Worm (Caenorhabditis elegans) whole organism, young adult: ENCODE results near the gene C24H12.4.

Experiments used
- F23B12.7 ChIP-seq: sonication (generic microtip); optimal IDR thresholded peaks from 2 replicates; lab custom pipeline; 2017; ENCODE audit warnings: missing genetic modification characterization, mild to moderate bottlenecking, missing compliant biosample characterization, antibody characterized with exemption, moderate library complexity; ENCODE audit not compliant: insufficient read depth
- Y56A3A.18 ChIP-seq: fragments of 200-800 bp; sonication (Bioruptor generic); IDR thresholded peaks from 2 replicates; pipeline ENCODE4 v1.3.6; 2022; ENCODE audit warnings: missing genetic modification reagents, missing genetic modification characterization, missing compliant biosample characterization
- aptf-3 ChIP-seq: fragments of 200-800 bp; sonication (Bioruptor generic); IDR thresholded peaks from 2 replicates; pipeline ENCODE4 v1.3.6; 2022; ENCODE audit warnings: missing genetic modification characterization, missing compliant biosample characterization
- attf-3 ChIP-seq: fragments of 200-800 bp; sonication (Bioruptor generic); conservative IDR thresholded peaks from 2 replicates; pipeline ENCODE4 v1.3.6; 2022; ENCODE audit warnings: missing genetic modification reagents, missing genetic modification characterization, missing compliant biosample characterization
- ceh-91 ChIP-seq: fragments of 200-800 bp; sonication (Bioruptor generic); IDR thresholded peaks from 2 replicates; pipeline ENCODE4 v1.3.6; 2022; ENCODE audit warnings: missing genetic modification reagents, missing genetic modification characterization, missing compliant biosample characterization
- dpl-1 ChIP-seq: fragments of 150-350 bp; optimal IDR thresholded peaks from 2 replicates; lab custom pipeline; 2014; ENCODE audit warnings: missing biosample characterization, missing genetic modification reagents, missing genetic modification characterization
- egrh-3 ChIP-seq: fragments of 200-800 bp; sonication (Bioruptor generic); IDR thresholded peaks from 2 replicates; pipeline ENCODE4 v1.3.6; 2022; ENCODE audit warnings: missing genetic modification reagents, missing genetic modification characterization, missing compliant biosample characterization
- gei-17 ChIP-seq: fragments of 200-800 bp; sonication (Bioruptor generic); optimal IDR thresholded peaks from 2 replicates; lab custom pipeline; 2018; ENCODE audit warnings: mild to moderate bottlenecking, missing genetic modification characterization, missing compliant biosample characterization
- him-1 ChIP-seq: sonication (generic microtip); optimal IDR thresholded peaks from 2 replicates; lab custom pipeline; 2016; ENCODE audit warnings: missing genotype, missing genetic modification reagents, missing genetic modification characterization, missing compliant biosample characterization
- hlh-12 ChIP-seq: sonication (generic microtip); optimal IDR thresholded peaks from 2 replicates; lab custom pipeline; 2016; ENCODE audit warnings: missing genetic modification characterization, missing compliant biosample characterization
- hlh-26 ChIP-seq: fragments of 200-800 bp; sonication (Bioruptor generic); conservative IDR thresholded peaks from 2 replicates; pipeline ENCODE4 v1.3.6; 2022; ENCODE audit warnings: missing genetic modification reagents, missing genetic modification characterization, missing compliant biosample characterization
- hmg-1.2 ChIP-seq: fragments of 200-800 bp; sonication (Bioruptor generic); IDR thresholded peaks from 2 replicates; pipeline ENCODE4 v1.3.6; 2022; ENCODE audit warnings: missing genetic modification reagents, missing genetic modification characterization, missing compliant biosample characterization
- hrde-1 ChIP-seq: sonication (generic microtip); optimal IDR thresholded peaks from 2 replicates; lab custom pipeline; 2016; ENCODE audit warnings: missing genetic modification characterization, mild to moderate bottlenecking, missing compliant biosample characterization, moderate library complexity, missing genotype, missing genetic modification reagents, borderline replicate concordance
- lag-1 ChIP-seq: fragments of 200-800 bp; sonication (Bioruptor generic); IDR thresholded peaks from 2 replicates; pipeline ENCODE4 v1.3.6; 2022; ENCODE audit warnings: missing genetic modification reagents, missing genetic modification characterization, missing compliant biosample characterization
- let-607 ChIP-seq, 2 experiments: fragments of 200-800 bp in 1 of 2; sonication (Bioruptor generic) in 1 of 2; sonication (generic microtip) in 1 of 2; optimal IDR thresholded peaks; 2 replicates each; lab custom pipeline; 2016 to 2018; ENCODE audit warnings: mild to moderate bottlenecking in 2 of 2, missing compliant biosample characterization in 2 of 2, missing genetic modification characterization in 2 of 2, moderate library complexity in 2 of 2, missing genotype in 1 of 2
- lin-35 ChIP-seq, 3 experiments: fragments of 150-350 bp in 2 of 3; sonication (generic microtip) in 1 of 3; optimal IDR thresholded peaks; 2 replicates each; lab custom pipeline; 2014 to 2018; ENCODE audit warnings: missing biosample characterization in 3 of 3, missing genetic modification characterization in 3 of 3, missing genetic modification reagents in 3 of 3
- madf-3 ChIP-seq: fragments of 200-800 bp; sonication (Bioruptor generic); IDR thresholded peaks from 2 replicates; pipeline ENCODE4 v1.3.6; 2022; ENCODE audit warnings: missing genetic modification reagents, missing genetic modification characterization, missing compliant biosample characterization
- madf-6 ChIP-seq: fragments of 200-800 bp; sonication (Bioruptor generic); IDR thresholded peaks from 2 replicates; pipeline ENCODE4 v1.3.6; 2022; ENCODE audit warnings: missing genetic modification reagents, missing genetic modification characterization, missing compliant biosample characterization
- madf-8 ChIP-seq: fragments of 200-800 bp; sonication (Bioruptor generic); conservative IDR thresholded peaks from 2 replicates; pipeline ENCODE4 v1.3.6; 2022; ENCODE audit warnings: missing genetic modification reagents, missing genetic modification characterization, missing compliant biosample characterization
- mes-4 ChIP-seq: sonication (generic microtip); optimal IDR thresholded peaks from 2 replicates; lab custom pipeline; 2016; ENCODE audit warnings: missing genotype, missing genetic modification characterization, missing compliant biosample characterization
- nfya-2 ChIP-seq: fragments of 200-800 bp; sonication (Bioruptor generic); IDR thresholded peaks from 2 replicates; pipeline ENCODE4 v1.3.6; 2022; ENCODE audit warnings: missing genetic modification reagents, missing genetic modification characterization, missing compliant biosample characterization
- nhr-80 ChIP-seq: sonication (generic microtip); optimal IDR thresholded peaks from 2 replicates; lab custom pipeline; 2016; ENCODE audit warnings: missing genetic modification characterization, missing compliant biosample characterization
- nhr-90 ChIP-seq: sonication (generic microtip); optimal IDR thresholded peaks from 2 replicates; lab custom pipeline; 2016; ENCODE audit warnings: missing genotype, mild to moderate bottlenecking, missing genetic modification characterization, missing compliant biosample characterization
- pha-4 ChIP-seq: fragments of 150-350 bp; sonication (generic microtip); optimal IDR thresholded peaks from 2 replicates; lab custom pipeline; 2014; ENCODE audit warnings: missing biosample characterization, missing genetic modification reagents, missing genetic modification characterization
- rcor-1 ChIP-seq: fragments of 200-800 bp; sonication (Bioruptor generic); IDR thresholded peaks from 2 replicates; pipeline ENCODE4 v1.3.6; 2022; ENCODE audit warnings: missing genetic modification reagents, missing genetic modification characterization, missing compliant biosample characterization
- sdz-38 ChIP-seq: sonication (generic microtip); optimal IDR thresholded peaks from 2 replicates; lab custom pipeline; 2016; ENCODE audit warnings: missing genotype, missing genetic modification characterization, missing compliant biosample characterization
- snpc-1.3 ChIP-seq: sonication (generic microtip); optimal IDR thresholded peaks from 2 replicates; lab custom pipeline; 2017; ENCODE audit warnings: missing genetic modification characterization, mild to moderate bottlenecking, missing compliant biosample characterization, antibody characterized with exemption, moderate library complexity, missing genotype, missing genetic modification reagents; ENCODE audit not compliant: insufficient read depth
- snpc-3.4 ChIP-seq: sonication (generic microtip); optimal IDR thresholded peaks from 2 replicates; lab custom pipeline; 2017; ENCODE audit warnings: missing genetic modification characterization, mild to moderate bottlenecking, missing compliant biosample characterization, antibody characterized with exemption, moderate library complexity, missing genotype, missing genetic modification reagents
- snpc-4 ChIP-seq, 5 experiments: fragments of 150-350 bp in 1 of 5; sonication (generic microtip) in 4 of 5; optimal IDR thresholded peaks; 2 replicates each; lab custom pipeline; 2014 to 2018; ENCODE audit warnings: missing genetic modification characterization in 5 of 5, missing biosample characterization in 3 of 5, antibody characterized with exemption in 2 of 5, mild to moderate bottlenecking in 2 of 5, missing compliant biosample characterization in 2 of 5, missing genotype in 2 of 5, moderate library complexity in 2 of 5, missing genetic modification reagents in 1 of 5
- tbp1 ChIP-seq: fragments of 200-800 bp; sonication (Bioruptor generic); optimal IDR thresholded peaks from 2 replicates; lab custom pipeline; 2018; ENCODE audit warnings: mild to moderate bottlenecking, missing genetic modification characterization, missing compliant biosample characterization
- xnd-1 ChIP-seq: sonication (generic microtip); optimal IDR thresholded peaks from 2 replicates; lab custom pipeline; 2016; ENCODE audit warnings: missing genotype, missing genetic modification reagents, missing genetic modification characterization, missing compliant biosample characterization
- ztf-18 ChIP-seq: sonication (generic microtip); optimal IDR thresholded peaks from 2 replicates; lab custom pipeline; 2016; ENCODE audit warnings: missing genotype, mild to moderate bottlenecking, missing genetic modification characterization, missing compliant biosample characterization
- ztf-22 ChIP-seq: fragments of 200-800 bp; sonication (Bioruptor generic); optimal IDR thresholded peaks from 2 replicates; lab custom pipeline; 2018; ENCODE audit warnings: mild to moderate bottlenecking, missing genetic modification characterization, moderate library complexity, missing compliant biosample characterization
- ztf-25 ChIP-seq: fragments of 200-800 bp; sonication (Bioruptor generic); IDR thresholded peaks from 2 replicates; pipeline ENCODE4 v1.3.6; 2022; ENCODE audit warnings: missing genetic modification reagents, missing genetic modification characterization, missing compliant biosample characterization
- ztf-6 ChIP-seq: fragments of 200-800 bp; sonication (Bioruptor generic); IDR thresholded peaks from 2 replicates; pipeline ENCODE4 v1.3.6; 2022; ENCODE audit warnings: missing genetic modification reagents, missing genetic modification characterization, missing compliant biosample characterization

Gene C24H12.4

DNA sequence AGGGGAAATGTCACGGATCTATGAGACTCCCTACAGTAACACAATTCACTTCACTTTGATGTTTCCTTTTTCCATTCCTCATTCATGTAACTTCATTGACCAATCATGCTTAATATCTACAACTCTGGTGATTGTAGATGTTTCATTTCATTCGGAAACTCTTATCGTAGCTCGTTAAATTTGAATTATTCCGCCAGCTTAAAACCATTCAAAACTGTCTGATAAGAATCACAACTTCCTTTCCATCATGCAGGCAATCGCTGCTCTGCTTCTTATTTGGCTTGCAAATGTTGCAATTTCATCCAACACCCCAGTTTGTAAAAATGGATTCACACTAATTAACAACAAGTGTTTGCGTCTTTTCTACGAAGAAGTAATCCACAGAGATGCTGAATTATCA is 8.6 kb upstream of the C24H12.4 start, which contains the start of gene clec-10:
Gene clec-10, plus strand, starts transcription at position 244 of the 400 bp plus-strand sequence.
- TF ChIP-seq snpc-4 (GFP tag; optimal IDR thresholded peaks at IDR 0.05; lab: Kevin White, UChicago) = no peak
- TF ChIP-seq snpc-4 (tag; optimal IDR thresholded peaks at IDR 0.05; lab: Kevin White, UChicago) = no peak
- TF ChIP-seq aptf-3 (GFP tag; lab: Robert Waterston, UW) = no peak
- peak; percentile 35 for TF ChIP-seq nhr-80 (tag; lab: Kevin White, UChicago)

ce11 chrII:416808-417207 is 5.8 kb downstream of the C24H12.4 start:
- TF ChIP-seq ztf-18 (tag; lab: Kevin White, UChicago) (peak; percentile 87), madf-6 (GFP tag; lab: Robert Waterston, UW) (0 out of 2 replicates have a peak, but pooled peaks have one; percentile 47), him-1 (tag; lab: Kevin White, UChicago) (peak; percentile 56)

DNA sequence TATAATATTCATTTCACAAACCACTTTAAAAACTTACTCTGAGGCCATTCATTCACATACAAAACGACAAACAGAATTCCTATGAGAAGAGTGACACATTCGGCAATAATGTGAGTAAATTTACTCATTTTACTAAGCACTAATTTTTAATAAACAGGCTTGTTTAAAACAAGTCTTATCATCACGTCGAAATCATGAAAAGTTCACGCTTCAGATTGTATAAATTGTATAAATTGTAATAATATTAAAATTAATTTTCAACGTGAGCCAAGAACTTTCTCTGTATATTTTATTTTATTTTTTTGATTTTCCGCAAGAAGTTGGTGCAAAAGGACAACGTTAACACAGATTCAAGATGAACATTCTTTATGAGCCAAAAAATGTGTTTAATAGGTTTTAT is 7.8 kb downstream of the C24H12.4 start, which contains the start of gene C24H12.6:
Gene C24H12.6, minus strand, starts transcription at position 101 of the 400 bp plus-strand sequence.
- TF ChIP-seq let-607 (tag; optimal IDR thresholded peaks at IDR 0.05; lab: Kevin White, UChicago) (no peak), him-1 (tag; lab: Kevin White, UChicago) (no peak), ztf-6 (GFP tag; lab: Robert Waterston, UW) (no peak), tbp1 (no peak), hlh-26 (GFP tag; lab: Robert Waterston, UW) (no peak), nhr-80 (tag; lab: Kevin White, UChicago) (no peak), F23B12.7 (tag; lab: Kevin White, UChicago) (no peak), ztf-25 (GFP tag; lab: Robert Waterston, UW) (no peak), mes-4 (no peak), madf-8 (no peak), attf-3 (GFP tag; lab: Robert Waterston, UW) (no peak), ztf-22 (GFP tag; lab: Kevin White, UChicago) (no peak), aptf-3 (GFP tag; lab: Robert Waterston, UW) (no peak), lin-35 (GFP tag; optimal IDR thresholded peaks at IDR 0.05; lab: Kevin White, UChicago) (no peak), Y56A3A.18 (no peak), egrh-3 (no peak), nfya-2 (GFP tag; lab: Robert Waterston, UW) (no peak)

DNA sequence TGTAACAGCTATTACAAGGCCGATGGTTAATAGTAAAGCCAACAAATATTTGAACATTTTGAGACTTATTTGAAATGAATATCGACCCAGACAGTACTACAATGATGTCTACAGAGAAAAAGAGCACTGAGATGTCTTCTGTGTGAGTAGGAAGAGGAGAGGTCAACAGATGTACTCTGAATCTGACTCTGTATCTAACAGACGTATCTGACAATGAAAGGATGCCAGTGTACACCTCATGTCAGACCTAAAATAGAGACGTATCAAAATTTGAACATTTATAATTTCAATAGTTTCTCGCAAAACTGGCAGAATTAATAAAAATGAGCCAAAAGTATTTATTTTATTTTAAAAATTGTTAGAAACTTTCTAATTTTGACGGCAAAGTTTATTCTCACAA is 12.1 kb downstream of the C24H12.4 start, which contains the start of gene C24H12.8:
Gene C24H12.8, minus strand, starts transcription at position 101 of the 400 bp plus-strand sequence.
- TF ChIP-seq lag-1 (GFP tag; lab: Robert Waterston, UW) (no peak), xnd-1 (no peak), snpc-3.4 (tag; lab: Kevin White, UChicago) (no peak), nhr-90 (tag; lab: Kevin White, UChicago) (no peak), hmg-1.2 (no peak), hlh-12 (tag; lab: Kevin White, UChicago) (no peak), hrde-1 (tag; lab: Kevin White, UChicago) (no peak), ceh-91 (GFP tag; lab: Robert Waterston, UW) (no peak), madf-8 (no peak), snpc-1.3 (no peak), sdz-38 (tag; lab: Kevin White, UChicago) (no peak), madf-3 (GFP tag; lab: Robert Waterston, UW) (no peak), gei-17 (GFP tag; lab: Kevin White, UChicago) (no peak), dpl-1 (no peak), rcor-1 (GFP tag; lab: Robert Waterston, UW) (no peak), pha-4 (no peak)
